Fruit fly (Drosophila melanogaster) S2 (cell line): Measurements from ENCODE around the gene Ugt36A1.

ENCODE experiments used
- CG8478 ChIP-seq: fragments of >200 bp; optimal IDR thresholded peaks from 2 replicates; lab custom pipeline; 2018
- CTCF ChIP-seq, 2 experiments: fragments of >200 bp; optimal IDR thresholded peaks; 2 replicates each; lab custom pipeline; 2018

- no peak for TF ChIP-seq CTCF (optimal IDR thresholded peaks at IDR 0.05; lab: Kevin White, UChicago)
- no peak for TF ChIP-seq CG8478
These were observed 45.6 kb upstream of the Ugt36A1 start for dm6 chr2L:3573172-3573755.
